Fruit fly (Drosophila melanogaster) S2 (cell line): ENCODE results near the gene Pdh.

Source experiments
- CG8478 ChIP-seq: fragments of >200 bp; optimal IDR thresholded peaks from 2 replicates; lab custom pipeline; 2018
- CTCF ChIP-seq, 2 experiments: fragments of >200 bp; optimal IDR thresholded peaks; 2 replicates each; lab custom pipeline; 2018

Pdh gene

dm6 chr3L:16351770-16352429, 2.2 kb downstream of the Pdh start, which contains the start of the genes Golgin104 and Tcs3:
TSS of gene Golgin104 (minus strand) at chr3L:16351951.
TSS of gene Tcs3 (plus strand) at chr3L:16351991.
- no peak for TF ChIP-seq CTCF (optimal IDR thresholded peaks at IDR 0.05; lab: Kevin White, UChicago)
- no peak for TF ChIP-seq CG8478 (lab: Kevin White, UChicago)

- TF ChIP-seq CG8478 (lab: Kevin White, UChicago) (no peak), CTCF (optimal IDR thresholded peaks at IDR 0.05; lab: Kevin White, UChicago) (no peak)
These were observed 4.4 kb downstream of the Pdh start for dm6 chr3L:16349686-16350085.

- no peak for TF ChIP-seq CTCF (optimal IDR thresholded peaks at IDR 0.05; lab: Kevin White, UChicago)
- TF ChIP-seq CG8478 (lab: Kevin White, UChicago) = no peak
These were observed 6.2 kb downstream of the Pdh start, which contains the start of gene mRpS34 for dm6 chr3L:16347914-16348313. TSS of gene mRpS34 (plus strand) at chr3L:16348074.

- TF ChIP-seq CTCF (optimal IDR thresholded peaks at IDR 0.05; lab: Kevin White, UChicago) (no peak), CG8478 (lab: Kevin White, UChicago) (no peak)
These were observed 8.1 kb downstream of the Pdh start, which contains the start of gene CG33257 for dm6 chr3L:16346023-16346422. TSS of gene CG33257 (plus strand) at chr3L:16346323.

- TF ChIP-seq CG8478 (lab: Kevin White, UChicago) (no peak), CTCF (optimal IDR thresholded peaks at IDR 0.05; lab: Kevin White, UChicago) (no peak)
These were observed 14.2 kb downstream of the Pdh start for dm6 chr3L:16339873-16340272.

- TF ChIP-seq CTCF (optimal IDR thresholded peaks at IDR 0.05; lab: Kevin White, UChicago) = no peak
- TF ChIP-seq CG8478 (lab: Kevin White, UChicago) = no peak
These were observed 14.6 kb downstream of the Pdh start for dm6 chr3L:16339463-16339862.

dm6 chr3L:16338703-16339102, 15.4 kb downstream of the Pdh start, which contains the start of gene CG4998:
TSS of gene CG4998 (plus strand) at chr3L:16339003.
- no peak for TF ChIP-seq CTCF (optimal IDR thresholded peaks at IDR 0.05; lab: Kevin White, UChicago)

dm6 chr3L:16337739-16338138, 16.4 kb downstream of the Pdh start:
- TF ChIP-seq CG8478 (lab: Kevin White, UChicago) (no peak), CTCF (optimal IDR thresholded peaks at IDR 0.05; lab: Kevin White, UChicago) (no peak)

dm6 chr3L:16334876-16335275, 19.2 kb downstream of the Pdh start:
- TF ChIP-seq CTCF (optimal IDR thresholded peaks at IDR 0.05; lab: Kevin White, UChicago) (no peak), CG8478 (lab: Kevin White, UChicago) (no peak)

- no peak for TF ChIP-seq CTCF (optimal IDR thresholded peaks at IDR 0.05; lab: Kevin White, UChicago)
- TF ChIP-seq CG8478 (lab: Kevin White, UChicago) = no peak
These were observed 21.1 kb downstream of the Pdh start, which contains the start of gene CG13056 for dm6 chr3L:16333013-16333412. TSS of gene CG13056 (plus strand) at chr3L:16333313.

- no peak for TF ChIP-seq CTCF (optimal IDR thresholded peaks at IDR 0.05; lab: Kevin White, UChicago)
- TF ChIP-seq CG8478 (lab: Kevin White, UChicago) = no peak
These were observed 22.5 kb downstream of the Pdh start, which contains the start of gene retinin for dm6 chr3L:16331633-16332032. TSS of gene retinin (plus strand) at chr3L:16331933.

- TF ChIP-seq CTCF (optimal IDR thresholded peaks at IDR 0.05; lab: Kevin White, UChicago) (no peak), CG8478 (lab: Kevin White, UChicago) (no peak)
These were observed 23.4 kb downstream of the Pdh start, which contains the start of gene CG33060 for dm6 chr3L:16330740-16331139. TSS of gene CG33060 (plus strand) at chr3L:16331040.

- TF ChIP-seq CG8478 (lab: Kevin White, UChicago) = no peak
- TF ChIP-seq CTCF (optimal IDR thresholded peaks at IDR 0.05; lab: Kevin White, UChicago) = no peak
These were observed 24.6 kb downstream of the Pdh start, which contains the start of gene CG33061 for dm6 chr3L:16329495-16329894. TSS of gene CG33061 (plus strand) at chr3L:16329795.

dm6 chr3L:16328207-16328891, 25.7 kb downstream of the Pdh start, which contains the start of gene CG13058:
TSS of gene CG13058 (plus strand) at chr3L:16328841.
- TF ChIP-seq CG8478 (lab: Kevin White, UChicago) (no peak), CTCF (optimal IDR thresholded peaks at IDR 0.05; lab: Kevin White, UChicago) (no peak)

- no peak for TF ChIP-seq CG8478 (lab: Kevin White, UChicago)
- TF ChIP-seq CTCF (optimal IDR thresholded peaks at IDR 0.05; lab: Kevin White, UChicago) = no peak
These were observed 26.3 kb downstream of the Pdh start, which contains the start of gene CG13038 for dm6 chr3L:16327776-16328175. TSS of gene CG13038 (minus strand) at chr3L:16327893.
